Fruit fly (Drosophila melanogaster): ENCODE data around the gene CG7296.

DNA sequence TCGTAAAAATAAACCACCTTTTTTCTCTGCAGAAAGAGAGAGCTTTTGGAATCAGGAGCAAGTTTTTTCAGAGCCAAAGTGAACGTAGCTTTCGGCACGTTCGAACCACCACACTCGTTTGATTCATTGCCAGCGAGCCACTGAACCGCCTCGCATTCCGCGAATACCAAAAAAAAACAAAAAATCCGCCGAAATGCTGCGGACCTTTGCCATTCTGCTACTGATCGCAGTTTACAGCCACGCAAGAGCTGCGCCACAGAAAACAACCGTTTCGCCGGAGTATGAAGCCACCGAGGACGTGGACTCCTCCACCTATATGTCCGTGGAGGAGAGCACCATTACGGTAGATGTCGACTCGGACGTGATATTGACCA lies 9.2 kb downstream of the CG7296 start:
- TF ChIP-seq CG10669 (GFP tag; optimal IDR thresholded peaks at IDR 0.05) (no peak), CG15336 (GFP tag; IDR thresholded peaks at IDR 0.05) (peak; percentile 4; the same call in 1 of the 2 replicates), CG11902 (GFP tag; optimal IDR thresholded peaks at IDR 0.05) (no peak), Hr39 (GFP tag; optimal IDR thresholded peaks at IDR 0.05) (no peak), Hr4 (GFP tag; optimal IDR thresholded peaks at IDR 0.05) (no peak), acj6 (GFP tag; optimal IDR thresholded peaks at IDR 0.05) (no peak), pdm3 (GFP tag; optimal IDR thresholded peaks at IDR 0.05) (no peak), CG9139 (GFP tag; optimal IDR thresholded peaks at IDR 0.05) (no peak), CG11294 (GFP tag; IDR thresholded peaks at IDR 0.05) (no peak), cyc (GFP tag; optimal IDR thresholded peaks at IDR 0.05) (no peak)
